Fruit fly (Drosophila melanogaster) whole organism, embryonic: ENCODE measurements around the gene Mocs2B.
A peak's percentile ranks its signal among the peaks of the same experiment; 100 is the strongest.
"Not testable (repeated sequence)": the region's sequence is repeated elsewhere in the genome, so short reads cannot be mapped to it uniquely, and the experiment has no call there.

Experiments used
- Adf1 ChIP-seq: fragments of 200-800 bp; sonication (Bioruptor generic); IDR thresholded peaks from 2 replicates; pipeline ENCODE4 v1.3.6; 2022; ENCODE audit warnings: missing biosample characterization, missing genetic modification characterization
- B-H1 ChIP-seq: fragments of 200-800 bp; sonication (Bioruptor generic); IDR thresholded peaks from 3 replicates; pipeline ENCODE4 v1.3.6; 2022; ENCODE audit warnings: missing biosample characterization, missing genetic modification characterization
- BEAF-32 ChIP-seq: fragments of 200-800 bp; sonication (Bioruptor generic); optimal IDR thresholded peaks from 3 replicates; lab custom pipeline; 2017; ENCODE audit warnings: missing biosample characterization, missing genetic modification characterization, mild to moderate bottlenecking, moderate library complexity, missing genetic modification reagents
- CG10959 ChIP-seq: fragments of 200-800 bp; sonication (Bioruptor generic); IDR thresholded peaks from 2 replicates; pipeline ENCODE4 v1.3.6; 2022; ENCODE audit warnings: missing biosample characterization, missing genetic modification characterization
- CG13775 ChIP-seq: fragments of 200-800 bp; sonication (Bioruptor generic); optimal IDR thresholded peaks from 3 replicates; lab custom pipeline; 2017; ENCODE audit warnings: missing biosample characterization, mild to moderate bottlenecking, missing genetic modification characterization
- CG14667 ChIP-seq: fragments of 200-800 bp; sonication (Bioruptor generic); IDR thresholded peaks from 2 replicates; pipeline ENCODE4 v1.3.6; 2022; ENCODE audit warnings: missing biosample characterization, missing genetic modification characterization
- CG14710 ChIP-seq: fragments of 200-800 bp; sonication (Bioruptor generic); optimal IDR thresholded peaks from 3 replicates; lab custom pipeline; 2019; ENCODE audit warnings: missing biosample characterization, mild to moderate bottlenecking, missing genetic modification characterization, moderate library complexity
- CG15479 ChIP-seq: fragments of 200-800 bp; sonication (Bioruptor generic); optimal IDR thresholded peaks from 3 replicates; lab custom pipeline; 2019; ENCODE audit warnings: missing biosample characterization, mild to moderate bottlenecking, missing genetic modification characterization, moderate library complexity
- CG1603 ChIP-seq: fragments of 200-800 bp; sonication (Bioruptor generic); optimal IDR thresholded peaks from 2 replicates; lab custom pipeline; 2019; ENCODE audit warnings: missing biosample characterization, mild to moderate bottlenecking, missing genetic modification characterization, moderate library complexity
- CG16779 ChIP-seq: fragments of 200-800 bp; sonication (Bioruptor generic); IDR thresholded peaks from 2 replicates; pipeline ENCODE4 v1.3.6; 2022; ENCODE audit warnings: missing biosample characterization, missing genetic modification characterization
- CG16813 ChIP-seq: fragments of 200-800 bp; sonication (Bioruptor generic); IDR thresholded peaks from 3 replicates; pipeline ENCODE4 v1.3.6; 2022; ENCODE audit warnings: missing biosample characterization, missing genetic modification characterization; ENCODE audit not compliant: partially characterized antibody
- CG18262 ChIP-seq: fragments of 200-800 bp; optimal IDR thresholded peaks from 3 replicates; lab custom pipeline; 2019; ENCODE audit warnings: missing biosample characterization, mild to moderate bottlenecking, missing genetic modification characterization, moderate library complexity
- CG18599 ChIP-seq: fragments of 200-800 bp; sonication (Bioruptor generic); optimal IDR thresholded peaks from 3 replicates; lab custom pipeline; 2017; ENCODE audit warnings: missing biosample characterization, missing genetic modification characterization, mild to moderate bottlenecking, moderate library complexity, missing genetic modification reagents
- CG31441 ChIP-seq: fragments of 200-800 bp; sonication (Bioruptor generic); IDR thresholded peaks from 2 replicates; pipeline ENCODE4 v1.3.6; 2022; ENCODE audit warnings: missing biosample characterization, missing genetic modification characterization
- CG33557 ChIP-seq: fragments of 200-800 bp; sonication (Bioruptor generic); optimal IDR thresholded peaks from 2 replicates; lab custom pipeline; 2019; ENCODE audit warnings: missing biosample characterization, mild to moderate bottlenecking, missing genetic modification characterization, moderate library complexity
- CG5245 ChIP-seq: fragments of 200-800 bp; sonication (Bioruptor generic); optimal IDR thresholded peaks from 3 replicates; lab custom pipeline; 2016; ENCODE audit warnings: missing biosample characterization, missing genetic modification characterization
- CG5953 ChIP-seq: fragments of 200-800 bp; sonication (Bioruptor generic); IDR thresholded peaks from 2 replicates; pipeline ENCODE4 v1.3.6; 2022; ENCODE audit warnings: missing biosample characterization, missing genetic modification characterization
- CG6791 ChIP-seq: fragments of 200-800 bp; sonication (Bioruptor generic); IDR thresholded peaks from 3 replicates; pipeline ENCODE4 v1.3.6; 2022; ENCODE audit warnings: missing biosample characterization, missing genetic modification characterization; ENCODE audit not compliant: partially characterized antibody
- CG7357 ChIP-seq: fragments of 200-800 bp; sonication (Bioruptor generic); IDR thresholded peaks from 3 replicates; pipeline ENCODE4 v1.3.6; 2022; ENCODE audit warnings: missing biosample characterization, missing genetic modification characterization
- CG7839 ChIP-seq: fragments of 200-800 bp; sonication (Bioruptor generic); optimal IDR thresholded peaks from 3 replicates; lab custom pipeline; 2018; ENCODE audit warnings: missing biosample characterization, mild to moderate bottlenecking, missing genetic modification characterization, moderate library complexity
- D19B ChIP-seq: fragments of 200-800 bp; sonication (Bioruptor generic); optimal IDR thresholded peaks from 2 replicates; lab custom pipeline; 2017; ENCODE audit warnings: missing biosample characterization, mild to moderate bottlenecking, missing genetic modification characterization
- E2f2 ChIP-seq: fragments of 200-800 bp; sonication (Bioruptor generic); IDR thresholded peaks from 2 replicates; pipeline ENCODE4 v1.3.6; 2022; ENCODE audit warnings: missing biosample characterization, missing genetic modification characterization
- Fer2 ChIP-seq: fragments of 200-800 bp; sonication (Bioruptor generic); optimal IDR thresholded peaks from 2 replicates; lab custom pipeline; 2018; ENCODE audit warnings: missing biosample characterization, mild to moderate bottlenecking, missing genetic modification characterization, moderate library complexity
- H2.0 ChIP-seq: fragments of 200-800 bp; sonication (Bioruptor generic); IDR thresholded peaks from 2 replicates; pipeline ENCODE4 v1.3.6; 2022; ENCODE audit warnings: missing biosample characterization, missing genetic modification characterization
- Oli ChIP-seq: fragments of 200-800 bp; sonication (Bioruptor generic); optimal IDR thresholded peaks from 2 replicates; lab custom pipeline; 2018; ENCODE audit warnings: missing biosample characterization, mild to moderate bottlenecking, missing genetic modification characterization, moderate library complexity
- ase ChIP-seq: fragments of 200-800 bp; sonication (Bioruptor generic); IDR thresholded peaks from 3 replicates; pipeline ENCODE4 v1.3.6; 2022; ENCODE audit warnings: missing biosample characterization, missing genetic modification characterization
- bsh ChIP-seq, 2 experiments: fragments of 200-800 bp; sonication (Bioruptor generic); optimal IDR thresholded peaks; 2 replicates each; lab custom pipeline; 2017 to 2018; ENCODE audit warnings: mild to moderate bottlenecking in 2 of 2, missing biosample characterization in 2 of 2, missing genetic modification characterization in 2 of 2, moderate library complexity in 1 of 2
- cas ChIP-seq: fragments of 200-800 bp; sonication (Bioruptor generic); IDR thresholded peaks from 2 replicates; pipeline ENCODE4 v1.3.6; 2022; ENCODE audit warnings: missing biosample characterization, missing genetic modification characterization
- croc ChIP-seq: fragments of 200-800 bp; sonication (Bioruptor generic); conservative IDR thresholded peaks from 3 replicates; pipeline ENCODE4 v1.3.6; 2022; ENCODE audit warnings: missing biosample characterization, missing genetic modification characterization
- gem ChIP-seq: fragments of 200-800 bp; sonication (Bioruptor generic); optimal IDR thresholded peaks from 2 replicates; lab custom pipeline; 2019; ENCODE audit warnings: missing biosample characterization, mild to moderate bottlenecking, missing genetic modification characterization, moderate library complexity
- gsb-n ChIP-seq: fragments of 200-800 bp; sonication (Bioruptor generic); optimal IDR thresholded peaks from 3 replicates; lab custom pipeline; 2018; ENCODE audit warnings: missing biosample characterization, mild to moderate bottlenecking, missing genetic modification characterization
- lmd ChIP-seq: fragments of 200-800 bp; sonication (Bioruptor generic); IDR thresholded peaks from 2 replicates; pipeline ENCODE4 v1.3.6; 2022; ENCODE audit warnings: missing biosample characterization, missing genetic modification characterization
- lov ChIP-seq, 2 experiments: fragments of 200-800 bp in 1 of 2; fragments of >200 bp in 1 of 2; sonication (Bioruptor generic) in 1 of 2; IDR thresholded peaks in 1 of 2; optimal IDR thresholded peaks in 1 of 2; 2 replicates in 1 of 2; 3 replicates in 1 of 2; pipeline versions ENCODE4 v1.3.6 to Lab custom; 2017 to 2022; ENCODE audit warnings: missing biosample characterization in 1 of 2, missing genetic modification characterization in 1 of 2
- p53 ChIP-seq: fragments of 200-800 bp; sonication (Bioruptor generic); optimal IDR thresholded peaks from 2 replicates; lab custom pipeline; 2016; ENCODE audit warnings: missing biosample characterization, missing genetic modification characterization
- sc ChIP-seq, 3 experiments: fragments of >200 bp in 2 of 3; fragments of 200-800 bp in 1 of 3; sonication (Bioruptor generic) in 1 of 3; optimal IDR thresholded peaks; 2 replicates in 2 of 3; 3 replicates in 1 of 3; lab custom pipeline; 2017; ENCODE audit warnings: mild to moderate bottlenecking in 1 of 3, missing biosample characterization in 1 of 3, missing genetic modification characterization in 1 of 3, missing genetic modification reagents in 1 of 3
- slbo ChIP-seq: fragments of 200-800 bp; sonication (Bioruptor generic); IDR thresholded peaks from 2 replicates; pipeline ENCODE4 v1.3.6; 2022; ENCODE audit warnings: missing biosample characterization, missing genetic modification characterization
- sug ChIP-seq: fragments of 200-800 bp; optimal IDR thresholded peaks from 2 replicates; lab custom pipeline; 2019; ENCODE audit warnings: missing biosample characterization, mild to moderate bottlenecking, missing genetic modification characterization, moderate library complexity
- unc-4 ChIP-seq: fragments of 200-800 bp; sonication (Bioruptor generic); IDR thresholded peaks from 2 replicates; pipeline ENCODE4 v1.3.6; 2022; ENCODE audit warnings: missing biosample characterization, missing genetic modification characterization; ENCODE audit not compliant: partially characterized antibody

Gene Mocs2B

dm6 chr3R:25123262-25123661 is 3.9 kb downstream of the Mocs2B start, which contains the start of gene vig2 (continued):
- TF ChIP-seq lov, sc (optimal IDR thresholded peaks at IDR 0.05; lab: Kevin White, UChicago): not testable (repeated sequence)
- peak; percentile 90; the same call in 2 of the 3 replicates for TF ChIP-seq lov (GFP tag; IDR thresholded peaks at IDR 0.05; lab: Robert Waterston, UW)
- peak; percentile 12 for TF ChIP-seq CG33557 (GFP tag; lab: Kevin White, UChicago)
- peak; percentile 3 for TF ChIP-seq sc (GFP tag; optimal IDR thresholded peaks at IDR 0.05; lab: Kevin White, UChicago)
- TF ChIP-seq sug (tag; lab: Kevin White, UChicago), result peak; percentile 15
- TF ChIP-seq CG16813 (GFP tag; lab: Robert Waterston, UW), result peak; percentile 91
- TF ChIP-seq CG6791 (GFP tag; lab: Robert Waterston, UW), result peak; percentile 97
- TF ChIP-seq H2.0 (GFP tag; lab: Robert Waterston, UW), result peak; percentile 85
- TF ChIP-seq cas, result 0 out of 2 replicates have a peak, but pooled peaks have one; percentile 6
- TF ChIP-seq D19B (GFP tag; lab: Kevin White, UChicago), result peak; percentile 16
- TF ChIP-seq CG7839 (tag; lab: Kevin White, UChicago), result peak; percentile 35
- peak; percentile 40 for TF ChIP-seq CG18262 (tag; lab: Kevin White, UChicago)
- TF ChIP-seq CG1603 (tag; lab: Kevin White, UChicago), result peak; percentile 32
- peak; percentile 87 for TF ChIP-seq slbo (GFP tag; lab: Robert Waterston, UW)
- TF ChIP-seq CG13775, result peak; percentile 76
- peak; percentile 13 for TF ChIP-seq gem (tag; lab: Kevin White, UChicago)
- TF ChIP-seq CG18599 (GFP tag; lab: Kevin White, UChicago), result peak; percentile 38
- TF ChIP-seq CG15479 (GFP tag; lab: Kevin White, UChicago), result peak; percentile 46
- TF ChIP-seq CG31441, result 0 out of 2 replicates have a peak, but pooled peaks have one; percentile 13
- TF ChIP-seq unc-4 (GFP tag; lab: Robert Waterston, UW), result peak; percentile 75
- peak; percentile 71 for TF ChIP-seq BEAF-32
- 0 out of 2 replicates have a peak, but pooled peaks have one; percentile 23 for TF ChIP-seq CG14667 (GFP tag; lab: Robert Waterston, UW)
- TF ChIP-seq E2f2 (GFP tag; lab: Robert Waterston, UW), result peak; percentile 27; the same call in 1 of the 2 replicates
- TF ChIP-seq Adf1, result peak; percentile 28
- TF ChIP-seq Oli, result peak; percentile 34
- peak; percentile 66; the same call in 1 of the 2 replicates for TF ChIP-seq CG16779
- TF ChIP-seq bsh (GFP tag; optimal IDR thresholded peaks at IDR 0.05; lab: Kevin White, UChicago), result peak in 1 of 2 experiments; percentile 25
- TF ChIP-seq ase (GFP tag; lab: Robert Waterston, UW), result peak; percentile 68; the same call in 2 of the 3 replicates
- peak; percentile 39; the same call in 1 of the 3 replicates for TF ChIP-seq B-H1 (GFP tag; lab: Robert Waterston, UW)
- TF ChIP-seq lmd (GFP tag; lab: Robert Waterston, UW), result peak; percentile 71; the same call in 1 of the 2 replicates
- TF ChIP-seq CG14710 (tag; lab: Kevin White, UChicago), result peak; percentile 43
- TF ChIP-seq CG5245 (GFP tag; lab: Kevin White, UChicago), result peak; percentile 32
- peak; percentile 6 for TF ChIP-seq gsb-n
- 0 out of 3 replicates have a peak, but pooled peaks have one; percentile 29 for TF ChIP-seq croc (GFP tag; lab: Robert Waterston, UW)
- TF ChIP-seq CG7357 (GFP tag; lab: Robert Waterston, UW), result 0 out of 3 replicates have a peak, but pooled peaks have one; percentile 31
- TF ChIP-seq CG5953 (GFP tag; lab: Robert Waterston, UW), result peak; percentile 81
- peak; percentile 49 for TF ChIP-seq Fer2 (tag; lab: Kevin White, UChicago)
- TF ChIP-seq p53 (GFP tag; lab: Kevin White, UChicago), result peak; percentile 35
- TF ChIP-seq CG10959 (GFP tag; lab: Robert Waterston, UW), result peak; percentile 47; the same call in 1 of the 2 replicates
